Fruit fly (Drosophila melanogaster) whole organism, adult: Measurements from ENCODE around the gene twy.

Experiments
- CG7045 ChIP-seq: fragments of 200-800 bp; sonication (Bioruptor generic); optimal IDR thresholded peaks from 2 replicates; lab custom pipeline; 2017; ENCODE audit warnings: missing biosample characterization, mild to moderate bottlenecking, missing genetic modification characterization
- Clk ChIP-seq: fragments of 200-800 bp; sonication (Bioruptor generic); optimal IDR thresholded peaks from 2 replicates; lab custom pipeline; 2017; ENCODE audit warnings: missing biosample characterization, missing genetic modification characterization
- Mnt ChIP-seq: fragments of 200-800 bp; sonication (Bioruptor generic); optimal IDR thresholded peaks from 2 replicates; lab custom pipeline; 2016; ENCODE audit warnings: missing biosample characterization, mild to moderate bottlenecking, missing genetic modification characterization
- cnc ChIP-seq, 2 experiments: fragments of >200 bp; optimal IDR thresholded peaks; 2 replicates each; lab custom pipeline; 2017
- ovo ChIP-seq: fragments of 200-800 bp; sonication (Bioruptor generic); optimal IDR thresholded peaks from 2 replicates; lab custom pipeline; 2016; ENCODE audit warnings: missing biosample characterization, missing genetic modification characterization
- toe ChIP-seq: fragments of 200-800 bp; sonication (Bioruptor generic); optimal IDR thresholded peaks from 2 replicates; lab custom pipeline; 2016; ENCODE audit warnings: missing biosample characterization, missing genetic modification characterization

dm6 chr3L:11800761-11801160 is 7.7 kb upstream of the twy start, which contains the start of gene Gcat:
- no peak for TF ChIP-seq Mnt (GFP tag; lab: Kevin White, UChicago)
- no peak for TF ChIP-seq Clk
- no peak for TF ChIP-seq ovo
- TF ChIP-seq CG7045 (GFP tag; lab: Kevin White, UChicago) = no peak
- TF ChIP-seq cnc (optimal IDR thresholded peaks at IDR 0.05; lab: Kevin White, UChicago) = no peak
- TF ChIP-seq toe (GFP tag; lab: Kevin White, UChicago) = no peak
